Fruit fly (Drosophila melanogaster) whole organism, prepupa: ENCODE data around the gene TBC1D5.

Experiments used
- CG34406 ChIP-seq: fragments of 200-800 bp; sonication (Bioruptor generic); optimal IDR thresholded peaks from 3 replicates; lab custom pipeline; 2016; ENCODE audit warnings: missing biosample characterization, missing genetic modification characterization
- CG6163 ChIP-seq: fragments of 200-800 bp; sonication (Bioruptor generic); IDR thresholded peaks from 3 replicates; pipeline ENCODE4 v1.3.6; 2022; ENCODE audit warnings: missing biosample characterization, missing genetic modification characterization
- Sox15 ChIP-seq: fragments of 200-800 bp; sonication (Bioruptor generic); optimal IDR thresholded peaks from 3 replicates; lab custom pipeline; 2016; ENCODE audit warnings: missing biosample characterization, missing genetic modification characterization

dm6 chr3R:13271758-13272157, at the start of gene TBC1D5:
- TF ChIP-seq Sox15 (GFP tag; lab: Kevin White, UChicago), result no peak
- no peak for TF ChIP-seq CG34406 (GFP tag; lab: Kevin White, UChicago)
- no peak for TF ChIP-seq CG6163 (GFP tag; lab: Robert Waterston, UW)
